Worm (Caenorhabditis elegans) whole organism, L4 larva: ENCODE measurements around the gene F42G4.6.

Experiments used
- F10B5.3 ChIP-seq: sonication (generic microtip); optimal IDR thresholded peaks from 2 replicates; lab custom pipeline; 2016; ENCODE audit warnings: mild to moderate bottlenecking, missing genetic modification characterization, missing compliant biosample characterization
- aha-1 ChIP-seq: fragments of 150-350 bp; peaks from one replicate; lab custom pipeline; 2014; ENCODE audit warnings: missing biosample characterization, missing genetic modification characterization
- ama-1 ChIP-seq: fragments of 150-350 bp; optimal IDR thresholded peaks from 2 replicates; lab custom pipeline; 2014; ENCODE audit warnings: inconsistent platforms, mixed read lengths
- ceh-20 ChIP-seq: fragments of 200-800 bp; sonication (Bioruptor generic); IDR thresholded peaks from 2 replicates; pipeline ENCODE4 v1.3.6; 2022; ENCODE audit warnings: missing genetic modification reagents, missing genetic modification characterization, missing compliant biosample characterization
- ceh-32 ChIP-seq: sonication (generic microtip); optimal IDR thresholded peaks from 2 replicates; lab custom pipeline; 2016; ENCODE audit warnings: mild to moderate bottlenecking, missing genetic modification characterization, missing compliant biosample characterization; ENCODE audit not compliant: poor library complexity
- ceh-44 ChIP-seq: fragments of 200-800 bp; sonication (Bioruptor generic); IDR thresholded peaks from 2 replicates; pipeline ENCODE4 v1.3.6; 2022; ENCODE audit warnings: missing genetic modification reagents, missing genetic modification characterization, missing compliant biosample characterization
- ceh-82 ChIP-seq: sonication (generic microtip); optimal IDR thresholded peaks from 2 replicates; lab custom pipeline; 2017; ENCODE audit warnings: missing biosample characterization, missing genetic modification characterization
- daf-16 ChIP-seq, 3 experiments: sonication (generic microtip); optimal IDR thresholded peaks; 2 replicates each; lab custom pipeline; 2016 to 2017; ENCODE audit warnings: missing genetic modification characterization in 3 of 3, missing genetic modification reagents in 3 of 3, mild to moderate bottlenecking in 2 of 3, missing compliant biosample characterization in 2 of 3, missing biosample characterization in 1 of 3, moderate library complexity in 1 of 3
- daf-19 ChIP-seq: fragments of 200-800 bp; sonication (Bioruptor generic); conservative IDR thresholded peaks from 2 replicates; pipeline ENCODE4 v1.3.6; 2022; ENCODE audit warnings: missing genetic modification characterization, missing compliant biosample characterization
- dmd-6 ChIP-seq: fragments of 200-800 bp; sonication (Bioruptor generic); IDR thresholded peaks from 2 replicates; pipeline ENCODE4 v1.3.6; 2022; ENCODE audit warnings: missing genetic modification reagents, missing genetic modification characterization, missing compliant biosample characterization
- egl-27 ChIP-seq: sonication (generic microtip); optimal IDR thresholded peaks from 3 replicates; lab custom pipeline; 2017; ENCODE audit warnings: missing biosample characterization, missing genetic modification reagents, missing genetic modification characterization
- hif-1 ChIP-seq, 2 experiments: sonication (generic microtip); optimal IDR thresholded peaks; 2 replicates each; lab custom pipeline; 2016 to 2017; ENCODE audit warnings: missing compliant biosample characterization in 2 of 2, missing genetic modification characterization in 2 of 2, missing genetic modification reagents in 2 of 2, missing genotype in 2 of 2, mild to moderate bottlenecking in 1 of 2
- hlh-11 ChIP-seq: fragments of 200-800 bp; sonication (Bioruptor generic); optimal IDR thresholded peaks from 2 replicates; lab custom pipeline; 2018; ENCODE audit warnings: mild to moderate bottlenecking, missing genetic modification characterization, missing compliant biosample characterization
- hlh-30 ChIP-seq: sonication (generic microtip); optimal IDR thresholded peaks from 2 replicates; lab custom pipeline; 2017; ENCODE audit warnings: antibody characterized with exemption, mild to moderate bottlenecking, missing genetic modification characterization, missing compliant biosample characterization; ENCODE audit not compliant: insufficient read depth
- lim-7 ChIP-seq: fragments of 200-800 bp; sonication (Bioruptor generic); IDR thresholded peaks from 2 replicates; pipeline ENCODE4 v1.3.6; 2022; ENCODE audit warnings: missing genetic modification characterization, missing compliant biosample characterization
- lin-13 ChIP-seq: fragments of 150-350 bp; optimal IDR thresholded peaks from 2 replicates; lab custom pipeline; 2014; ENCODE audit warnings: missing biosample characterization, missing genetic modification reagents, missing genetic modification characterization
- lin-29 ChIP-seq: fragments of 200-800 bp; sonication (Bioruptor generic); IDR thresholded peaks from 2 replicates; pipeline ENCODE4 v1.3.6; 2022; ENCODE audit warnings: missing genetic modification reagents, missing genetic modification characterization, missing compliant biosample characterization
- lin-38 ChIP-seq: fragments of 200-800 bp; sonication (Bioruptor generic); IDR thresholded peaks from 2 replicates; pipeline ENCODE4 v1.3.6; 2022; ENCODE audit warnings: missing genetic modification reagents, missing genetic modification characterization, missing compliant biosample characterization
- mdl-1 ChIP-seq, 2 experiments: fragments of 150-350 bp in 1 of 2; sonication (generic microtip) in 1 of 2; optimal IDR thresholded peaks; 2 replicates each; lab custom pipeline; 2014 to 2017; ENCODE audit warnings: missing biosample characterization in 2 of 2, missing genetic modification characterization in 2 of 2
- nhr-11 ChIP-seq: fragments of 150-350 bp; optimal IDR thresholded peaks from 2 replicates; lab custom pipeline; 2014; ENCODE audit warnings: missing biosample characterization, missing genetic modification characterization
- nhr-6 ChIP-seq: fragments of 150-350 bp; optimal IDR thresholded peaks from 2 replicates; lab custom pipeline; 2014; ENCODE audit warnings: missing biosample characterization, missing genetic modification characterization
- nhr-77 ChIP-seq: fragments of 150-350 bp; optimal IDR thresholded peaks from 2 replicates; lab custom pipeline; 2014; ENCODE audit warnings: missing biosample characterization, missing genetic modification characterization
- rbr-2 ChIP-seq: sonication (generic microtip); optimal IDR thresholded peaks from 2 replicates; lab custom pipeline; 2016; ENCODE audit warnings: missing genotype, missing genetic modification characterization, missing compliant biosample characterization
- sdz-12 ChIP-seq: fragments of 200-800 bp; sonication (Bioruptor generic); optimal IDR thresholded peaks from 2 replicates; lab custom pipeline; 2018; ENCODE audit warnings: mild to moderate bottlenecking, missing genetic modification characterization, missing compliant biosample characterization
- set-16 ChIP-seq: fragments of 200-800 bp; sonication (Bioruptor generic); IDR thresholded peaks from 2 replicates; pipeline ENCODE4 v1.3.6; 2022; ENCODE audit warnings: missing genetic modification reagents, missing genetic modification characterization, missing compliant biosample characterization
- skn-1 ChIP-seq: fragments of 150-350 bp; optimal IDR thresholded peaks from 2 replicates; lab custom pipeline; 2014; ENCODE audit warnings: missing biosample characterization, missing genetic modification characterization
- snpc-4 ChIP-seq: fragments of 150-350 bp; optimal IDR thresholded peaks from 2 replicates; lab custom pipeline; 2014; ENCODE audit warnings: missing biosample characterization, missing genetic modification characterization
- spr-1 ChIP-seq: sonication (generic microtip); optimal IDR thresholded peaks from 2 replicates; lab custom pipeline; 2016; ENCODE audit warnings: mild to moderate bottlenecking, missing genetic modification characterization, missing compliant biosample characterization
- spr-3 ChIP-seq: fragments of 200-800 bp; sonication (Bioruptor generic); optimal IDR thresholded peaks from 2 replicates; lab custom pipeline; 2018; ENCODE audit warnings: mild to moderate bottlenecking, missing genetic modification characterization, missing compliant biosample characterization
- unc-39 ChIP-seq: sonication (generic microtip); optimal IDR thresholded peaks from 2 replicates; lab custom pipeline; 2017; ENCODE audit warnings: missing biosample characterization, missing genetic modification characterization
- unc-62 ChIP-seq, 3 experiments: fragments of 150-350 bp in 1 of 3; sonication (generic microtip); optimal IDR thresholded peaks in 2 of 3; peaks in 1 of 3; 1 replicate in 1 of 3; 2 replicates in 2 of 3; lab custom pipeline; 2014 to 2017; ENCODE audit warnings: missing biosample characterization in 3 of 3, missing genetic modification characterization in 3 of 3, missing genetic modification reagents in 3 of 3, missing genotype in 1 of 3
- vab-7 ChIP-seq: fragments of 200-800 bp; sonication (Bioruptor generic); IDR thresholded peaks from 2 replicates; pipeline ENCODE4 v1.3.6; 2022; ENCODE audit warnings: missing genetic modification reagents, missing genetic modification characterization, missing compliant biosample characterization
- zfp-2 ChIP-seq: sonication (generic microtip); optimal IDR thresholded peaks from 2 replicates; lab custom pipeline; 2016; ENCODE audit warnings: mild to moderate bottlenecking, missing genetic modification characterization, missing compliant biosample characterization
- zfp-3 ChIP-seq: fragments of 200-800 bp; sonication (Bioruptor generic); conservative IDR thresholded peaks from 2 replicates; pipeline ENCODE4 v1.3.6; 2022; ENCODE audit warnings: missing genetic modification reagents, missing genetic modification characterization, missing compliant biosample characterization

The F42G4.6 gene

DNA sequence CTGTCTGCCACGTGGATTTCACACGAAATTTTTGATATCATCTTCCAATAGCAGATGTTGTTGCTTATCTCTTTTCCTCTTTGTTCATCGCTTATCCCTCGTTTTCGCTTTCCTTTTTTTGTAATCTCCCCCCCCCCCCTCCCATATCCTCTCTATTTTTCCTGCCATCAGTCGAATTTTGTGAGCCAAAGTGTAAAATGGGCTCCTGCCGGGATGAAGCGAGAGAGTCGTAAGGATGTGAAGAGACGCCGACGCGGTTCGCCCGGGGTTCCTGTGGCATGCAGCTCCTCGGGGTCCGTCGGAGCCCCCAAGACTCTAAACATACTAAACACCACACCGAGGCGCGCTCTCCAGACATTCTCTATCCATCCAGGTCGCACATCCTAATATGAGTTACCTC lies 22.6 kb upstream of the F42G4.6 start, which contains the start of gene zyx-1:
zyx-1 (plus strand) TSS at position 331 of the 400 bp plus-strand sequence.
- peak; percentile 39 for TF ChIP-seq hlh-11 (tag; lab: Kevin White, UChicago)
- peak; percentile 19 for TF ChIP-seq nhr-11 (tag; lab: Kevin White, UChicago)
- TF ChIP-seq set-16 = peak; percentile 70
- TF ChIP-seq sdz-12 = no peak

DNA sequence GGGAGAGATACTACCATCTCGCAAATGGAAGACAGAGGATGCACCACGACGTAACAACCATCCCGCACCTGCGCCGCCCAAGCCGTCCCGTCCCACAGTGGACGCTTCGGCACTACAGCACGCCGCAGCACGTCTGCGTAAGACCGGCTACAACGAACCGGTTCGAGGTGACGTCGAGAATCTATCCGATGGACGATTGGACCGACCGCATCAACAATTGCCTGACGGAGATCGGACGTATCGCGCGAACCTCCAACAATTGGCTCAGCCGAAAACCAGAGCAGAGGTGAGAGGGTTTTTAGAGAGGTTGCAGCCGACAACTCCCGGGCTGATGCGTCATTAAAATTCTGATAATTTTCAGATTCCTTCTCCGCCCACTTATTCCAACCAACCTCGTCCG lies 20.0 kb upstream of the F42G4.6 start:
- TF ChIP-seq lin-38 (no peak), ceh-44 (GFP tag; lab: Robert Waterston, UW) (no peak), set-16 (peak; percentile 70), dmd-6 (GFP tag; lab: Robert Waterston, UW) (0 out of 2 replicates have a peak, but pooled peaks have one; percentile 8), skn-1 (tag; lab: Kevin White, UChicago) (no peak), spr-3 (GFP tag; lab: Kevin White, UChicago) (no peak), nhr-6 (no peak), unc-39 (tag; lab: Kevin White, UChicago) (no peak)

DNA sequence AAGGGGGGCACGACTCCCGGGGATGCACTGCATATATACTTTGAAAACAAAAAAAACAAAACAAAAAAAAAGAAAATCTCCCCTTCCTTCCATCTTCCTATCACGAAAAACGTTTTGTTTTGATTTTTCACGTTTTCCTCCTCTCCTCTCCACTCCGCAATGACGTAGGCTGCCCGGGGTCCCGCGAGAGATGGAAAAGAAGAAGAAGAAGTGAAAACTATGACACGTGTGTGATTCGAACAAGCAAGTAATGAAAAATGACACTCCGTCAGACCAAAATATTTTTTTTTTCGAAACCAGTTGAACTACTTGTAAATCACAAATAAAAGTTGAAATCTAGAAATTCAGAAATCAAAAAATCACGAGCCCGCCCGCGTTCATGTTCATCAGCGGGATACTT lies 13.9 kb upstream of the F42G4.6 start:
- TF ChIP-seq zfp-3 (no peak), ceh-20 (GFP tag; lab: Robert Waterston, UW) (peak; percentile 30; the same call in 1 of the 2 replicates), spr-1 (no peak), hif-1 (tag; optimal IDR thresholded peaks at IDR 0.05; lab: Kevin White, UChicago) (peak in 1 of 2 experiments; percentile 71), ceh-32 (no peak), lim-7 (GFP tag; lab: Robert Waterston, UW) (no peak), hlh-11 (tag; lab: Kevin White, UChicago) (peak; percentile 38), zfp-2 (tag; lab: Kevin White, UChicago) (no peak), unc-62 (GFP tag; optimal IDR thresholded peaks at IDR 0.05 in 1 of 2; lab: Kevin White, UChicago) (peak in 1 of 2 experiments; percentile 74), unc-62 (tag; optimal IDR thresholded peaks at IDR 0.05; lab: Kevin White, UChicago) (no peak), rbr-2 (tag; lab: Kevin White, UChicago) (peak; percentile 3), nhr-77 (no peak), daf-16 (GFP tag; optimal IDR thresholded peaks at IDR 0.05; lab: Kevin White, UChicago) (peak in 1 of 2 experiments; percentile 63), daf-16 (tag; optimal IDR thresholded peaks at IDR 0.05; lab: Kevin White, UChicago) (no peak), F10B5.3 (tag; lab: Kevin White, UChicago) (no peak), skn-1 (tag; lab: Kevin White, UChicago) (no peak), hlh-30 (peak; percentile 51), daf-19 (GFP tag; lab: Robert Waterston, UW) (no peak), nhr-11 (tag; lab: Kevin White, UChicago) (no peak), ceh-82 (tag; lab: Kevin White, UChicago) (no peak), snpc-4 (no peak), mdl-1 (tag; optimal IDR thresholded peaks at IDR 0.05; lab: Kevin White, UChicago) (peak in 1 of 2 experiments; percentile 73), lin-13 (no peak), egl-27 (tag; lab: Kevin White, UChicago) (no peak)

DNA sequence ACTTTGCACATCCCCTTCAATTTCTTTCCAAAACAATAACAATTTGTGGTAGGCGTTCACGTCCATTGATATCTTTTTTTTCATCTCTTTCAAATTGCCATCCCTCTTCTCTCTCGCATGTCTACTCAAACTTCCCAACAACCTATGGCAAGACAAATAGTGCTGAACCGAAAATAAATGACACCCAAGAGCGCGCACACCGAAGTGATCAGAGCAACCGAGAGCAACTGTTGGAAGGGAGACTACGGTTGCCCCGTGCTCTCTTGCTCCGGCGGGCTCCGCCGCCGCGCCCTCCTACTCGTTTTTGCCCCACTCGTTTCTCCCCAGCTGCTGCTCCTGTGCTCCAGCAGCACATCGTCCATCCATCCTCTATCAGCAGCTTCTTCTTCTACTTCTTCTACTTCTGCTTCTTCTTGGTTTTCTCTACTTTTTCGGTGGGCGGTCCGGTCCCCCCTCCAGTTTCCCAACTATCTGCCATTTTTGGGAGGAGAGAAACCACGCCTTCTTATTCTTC lies 12.3 kb upstream of the F42G4.6 start:
- TF ChIP-seq hif-1 (tag; optimal IDR thresholded peaks at IDR 0.05; lab: Kevin White, UChicago) = peak in 1 of 2 experiments; percentile 18
- TF ChIP-seq ceh-44 (GFP tag; lab: Robert Waterston, UW) = 0 out of 2 replicates have a peak, but pooled peaks have one; percentile 15
- TF ChIP-seq ama-1 (lab: Kevin White, UChicago) = no peak
- peak; percentile 41; the same call in 1 of the 2 replicates for TF ChIP-seq ceh-20 (GFP tag; lab: Robert Waterston, UW)
- TF ChIP-seq sdz-12 = peak; percentile 6
- TF ChIP-seq daf-16 (GFP tag; optimal IDR thresholded peaks at IDR 0.05; lab: Kevin White, UChicago) = peak in 1 of 2 experiments; percentile 33
- no peak for TF ChIP-seq daf-16 (tag; optimal IDR thresholded peaks at IDR 0.05; lab: Kevin White, UChicago)
- peak; percentile 53 for TF ChIP-seq hlh-11 (tag; lab: Kevin White, UChicago)
- no peak for TF ChIP-seq vab-7 (GFP tag; lab: Robert Waterston, UW)
- TF ChIP-seq set-16 = peak; percentile 94
- 0 out of 2 replicates have a peak, but pooled peaks have one; percentile 9 for TF ChIP-seq lin-29 (GFP tag; lab: Robert Waterston, UW)
- TF ChIP-seq aha-1 (tag; lab: Kevin White, UChicago) = peak; percentile 68
